Worm (Caenorhabditis elegans): ENCODE measurements around the gene algn-7.

DNA sequence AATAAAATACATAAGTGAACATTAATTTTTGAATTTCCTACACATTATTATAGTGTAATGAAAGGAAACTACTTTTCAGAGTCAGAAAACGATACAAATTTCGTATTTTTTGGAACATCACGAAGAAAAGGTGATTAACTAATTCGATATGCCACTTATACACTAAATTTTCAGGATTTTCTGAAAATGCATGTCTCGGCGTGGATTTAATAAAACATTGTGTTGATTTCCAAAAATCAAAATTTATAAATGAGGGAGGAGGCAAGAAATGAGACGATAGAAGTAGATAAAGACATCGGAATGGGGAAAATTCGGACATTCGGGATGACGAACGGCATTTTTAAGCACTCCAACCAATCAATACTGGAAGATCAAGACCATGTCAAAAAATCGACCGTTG, 35.0 kb downstream of the algn-7 start, which contains the start of gene Y116F11B.14:
- no peak for TF ChIP-seq nhr-237 (tag; optimal IDR thresholded peaks at IDR 0.05)
- no peak for TF ChIP-seq ztf-1 (GFP tag; conservative IDR thresholded peaks at IDR 0.05)
- no peak for TF ChIP-seq snpc-4 (tag; optimal IDR thresholded peaks at IDR 0.05)
- TF ChIP-seq nhr-77 (tag; optimal IDR thresholded peaks at IDR 0.05): no peak
- no peak for TF ChIP-seq sma-9 (GFP tag; optimal IDR thresholded peaks at IDR 0.05)
- TF ChIP-seq sma-9 (tag; optimal IDR thresholded peaks at IDR 0.05): no peak
